Worm (Caenorhabditis elegans) whole organism, young adult: ENCODE measurements around the gene scl-26.

Experiments used
- F52B5.7 ChIP-seq: sonication (generic microtip); optimal IDR thresholded peaks from 2 replicates; lab custom pipeline; 2016; ENCODE audit warnings: mild to moderate bottlenecking, missing genetic modification characterization, missing compliant biosample characterization
- cebp-2 ChIP-seq: fragments of 200-800 bp; sonication (Bioruptor generic); IDR thresholded peaks from 2 replicates; pipeline ENCODE4 v1.3.6; 2022; ENCODE audit warnings: missing genetic modification characterization, missing compliant biosample characterization
- ceh-100 ChIP-seq: fragments of 200-800 bp; sonication (Bioruptor generic); IDR thresholded peaks from 2 replicates; pipeline ENCODE4 v1.3.6; 2022; ENCODE audit warnings: missing genetic modification reagents, missing genetic modification characterization, missing compliant biosample characterization
- dox-1 ChIP-seq: fragments of 200-800 bp; sonication (Bioruptor generic); IDR thresholded peaks from 2 replicates; pipeline ENCODE4 v1.3.6; 2022; ENCODE audit warnings: missing genetic modification reagents, missing genetic modification characterization, missing compliant biosample characterization
- mel-28 ChIP-seq: sonication (generic microtip); optimal IDR thresholded peaks from 2 replicates; lab custom pipeline; 2016; ENCODE audit warnings: borderline replicate concordance, mild to moderate bottlenecking, missing genetic modification characterization, missing compliant biosample characterization
- snpc-1.1 ChIP-seq: sonication (generic microtip); optimal IDR thresholded peaks from 2 replicates; lab custom pipeline; 2017; ENCODE audit warnings: missing genetic modification characterization, mild to moderate bottlenecking, missing compliant biosample characterization, antibody characterized with exemption, moderate library complexity, missing genotype, missing genetic modification reagents; ENCODE audit not compliant: insufficient read depth
- snpc-3.4 ChIP-seq: sonication (generic microtip); optimal IDR thresholded peaks from 2 replicates; lab custom pipeline; 2017; ENCODE audit warnings: missing genetic modification characterization, mild to moderate bottlenecking, missing compliant biosample characterization, antibody characterized with exemption, moderate library complexity, missing genotype, missing genetic modification reagents
- unc-62 ChIP-seq: fragments of 150-350 bp; optimal IDR thresholded peaks from 2 replicates; lab custom pipeline; 2014; ENCODE audit warnings: missing biosample characterization, missing genetic modification reagents, missing genetic modification characterization

- TF ChIP-seq F52B5.7 (no peak), unc-62 (no peak), cebp-2 (GFP tag; lab: Robert Waterston, UW) (no peak), mel-28 (tag; lab: Kevin White, UChicago) (no peak), snpc-3.4 (tag; lab: Kevin White, UChicago) (no peak), dox-1 (GFP tag; lab: Robert Waterston, UW) (no peak), ceh-100 (GFP tag; lab: Robert Waterston, UW) (no peak), snpc-1.1 (tag; lab: Kevin White, UChicago) (no peak)
Measured at ce11 chrV:7558693-7559092, 42.6 kb downstream of the scl-26 start, which contains the start of gene ets-7.
